Fruit fly (Drosophila melanogaster) whole organism, prepupa: ENCODE results near the gene CG6163.
A peak's percentile ranks its signal among the peaks of the same experiment; 100 is the strongest.

Experiments
- Blimp-1 ChIP-seq: fragments of 200-800 bp; sonication (Bioruptor generic); optimal IDR thresholded peaks from 3 replicates; lab custom pipeline; 2017; ENCODE audit warnings: missing biosample characterization, missing genetic modification characterization, mild to moderate bottlenecking, moderate library complexity, missing genetic modification reagents
- CG10631 ChIP-seq: fragments of 200-800 bp; sonication (Bioruptor generic); optimal IDR thresholded peaks from 2 replicates; lab custom pipeline; 2016; ENCODE audit warnings: missing biosample characterization, missing genetic modification characterization
- CG15336 ChIP-seq: fragments of 200-800 bp; sonication (Bioruptor generic); IDR thresholded peaks from 2 replicates; pipeline ENCODE4 v1.3.6; 2022; ENCODE audit warnings: missing biosample characterization, missing genetic modification characterization
- CG3032 ChIP-seq: fragments of 200-800 bp; optimal IDR thresholded peaks from 2 replicates; lab custom pipeline; 2019; ENCODE audit warnings: missing biosample characterization, mild to moderate bottlenecking, missing genetic modification characterization, moderate library complexity
- CG6854 ChIP-seq: fragments of 200-800 bp; sonication (Bioruptor generic); optimal IDR thresholded peaks from 2 replicates; lab custom pipeline; 2017; ENCODE audit warnings: missing biosample characterization, mild to moderate bottlenecking, missing genetic modification characterization
- Ets21C ChIP-seq: fragments of 200-800 bp; sonication (Bioruptor generic); optimal IDR thresholded peaks from 3 replicates; lab custom pipeline; 2016; ENCODE audit warnings: missing biosample characterization, missing genetic modification characterization
- Hr39 ChIP-seq: fragments of 200-800 bp; sonication (Bioruptor generic); optimal IDR thresholded peaks from 2 replicates; lab custom pipeline; 2016; ENCODE audit warnings: missing biosample characterization, missing genetic modification characterization
- svp ChIP-seq: fragments of 200-800 bp; sonication (Bioruptor generic); peaks from one replicate; lab custom pipeline; 2016; ENCODE audit warnings: missing biosample characterization, missing genetic modification characterization

DNA sequence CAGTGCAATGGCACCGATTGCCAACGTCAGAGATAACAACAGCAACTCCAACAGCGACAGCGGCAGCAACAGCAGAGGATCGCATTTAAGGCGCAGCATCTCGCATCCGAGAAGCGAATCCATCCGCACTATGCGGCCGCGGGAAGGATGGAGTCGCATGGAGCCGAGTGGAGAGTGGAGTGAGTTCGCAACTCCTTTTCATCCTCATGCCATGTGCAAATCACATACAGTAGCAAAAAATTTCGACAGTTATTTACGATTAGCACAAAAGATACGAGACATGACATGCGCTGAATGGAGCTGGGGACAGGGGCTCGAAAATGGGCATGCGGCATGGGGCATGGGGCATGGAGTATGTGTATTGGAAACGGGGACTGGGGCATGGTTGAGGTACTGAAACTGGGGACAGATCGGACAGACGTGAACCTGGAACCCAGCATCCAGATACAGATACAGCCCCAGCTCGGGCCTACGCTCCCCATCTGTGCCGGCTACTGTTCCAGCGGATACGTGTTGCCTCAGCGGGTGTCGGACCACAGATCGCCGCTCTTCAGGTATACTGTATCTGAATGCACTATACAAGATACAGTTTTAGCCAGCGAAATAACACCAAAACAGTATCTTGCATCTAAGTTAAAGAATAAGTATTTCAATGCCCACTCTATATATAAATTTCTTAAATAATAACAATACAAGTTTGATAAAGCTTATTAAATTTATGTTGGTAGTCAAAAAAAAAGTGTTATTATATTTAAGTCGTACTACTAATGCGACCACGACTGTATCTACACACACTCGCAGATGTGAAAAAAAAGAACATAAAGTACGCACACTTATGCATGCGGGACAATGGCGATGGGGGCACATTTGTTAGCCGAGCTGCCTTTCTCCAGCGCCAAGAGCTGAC is 5.3 kb upstream of the CG6163 start:
- TF ChIP-seq Blimp-1 (GFP tag; lab: Kevin White, UChicago) (peak; percentile 64), Ets21C (GFP tag; lab: Kevin White, UChicago) (peak; percentile 29), CG6854 (peak; percentile 46), svp (GFP tag; lab: Kevin White, UChicago) (peak; percentile 84), CG3032 (tag; lab: Kevin White, UChicago) (peak; percentile 91), CG10631 (peak; percentile 84), Hr39 (GFP tag; lab: Kevin White, UChicago) (peak; percentile 16), CG15336 (GFP tag; lab: Robert Waterston, UW) (peak; percentile 81)
